Fruit fly (Drosophila melanogaster) whole organism, wandering third instar larva: ENCODE data around the gene lwr.

Experiments
- Abd-B ChIP-seq: fragments of >200 bp; optimal IDR thresholded peaks from 2 replicates; lab custom pipeline; 2017; ENCODE audit warnings: missing biosample characterization, missing genetic modification characterization
- CG32264 ChIP-seq: fragments of 200-800 bp; sonication (Bioruptor generic); optimal IDR thresholded peaks from 2 replicates; lab custom pipeline; 2016; ENCODE audit warnings: missing biosample characterization, missing genetic modification characterization
- CG9705 ChIP-seq: fragments of 200-800 bp; sonication (Bioruptor generic); optimal IDR thresholded peaks from 2 replicates; lab custom pipeline; 2018; ENCODE audit warnings: missing biosample characterization, mild to moderate bottlenecking, missing genetic modification characterization
- CrebA ChIP-seq: fragments of 200-800 bp; sonication (Bioruptor generic); optimal IDR thresholded peaks from 2 replicates; lab custom pipeline; 2016; ENCODE audit warnings: missing biosample characterization, mild to moderate bottlenecking, missing genetic modification characterization, borderline replicate concordance
- Dfd ChIP-seq: fragments of >200 bp; optimal IDR thresholded peaks from 2 replicates; lab custom pipeline; 2017; ENCODE audit warnings: missing biosample characterization, missing genetic modification characterization
- Dif ChIP-seq: fragments of 200-275, 200-300 bp; sonication (Bioruptor generic); optimal IDR thresholded peaks from 2 replicates; lab custom pipeline; 2018; ENCODE audit warnings: missing biosample characterization, missing genetic modification characterization; ENCODE audit not compliant: partially characterized antibody
- GATAd ChIP-seq: sonication (Bioruptor generic); optimal IDR thresholded peaks from 2 replicates; lab custom pipeline; 2016; ENCODE audit warnings: missing biosample characterization, missing genetic modification characterization
- HLH106 ChIP-seq: fragments of 200-800 bp; optimal IDR thresholded peaks from 3 replicates; lab custom pipeline; 2019; ENCODE audit warnings: missing biosample characterization, mild to moderate bottlenecking, missing genetic modification characterization, moderate library complexity
- Hnf4 ChIP-seq: fragments of 200-800 bp; sonication (Bioruptor generic); optimal IDR thresholded peaks from 2 replicates; lab custom pipeline; 2016; ENCODE audit warnings: missing biosample characterization, mild to moderate bottlenecking, missing genetic modification characterization
- Hr78 ChIP-seq: fragments of >200 bp; optimal IDR thresholded peaks from 2 replicates; lab custom pipeline; 2017; ENCODE audit warnings: missing biosample characterization, missing genetic modification characterization
- Hr83 ChIP-seq: fragments of 200-300 bp; sonication (Bioruptor generic); optimal IDR thresholded peaks from 2 replicates; lab custom pipeline; 2016; ENCODE audit warnings: missing biosample characterization, mild to moderate bottlenecking, missing genetic modification characterization, moderate library complexity; ENCODE audit not compliant: poor library complexity, severe bottlenecking
- Jra ChIP-seq: sonication (Bioruptor generic); optimal IDR thresholded peaks from 2 replicates; lab custom pipeline; 2016; ENCODE audit warnings: missing biosample characterization, missing genetic modification characterization
- Mio ChIP-seq: sonication (Bioruptor generic); optimal IDR thresholded peaks from 2 replicates; lab custom pipeline; 2016; ENCODE audit warnings: missing biosample characterization, missing genetic modification characterization
- Myc ChIP-seq: fragments of >200 bp; optimal IDR thresholded peaks from 2 replicates; lab custom pipeline; 2017
- N ChIP-seq: fragments of >200 bp; optimal IDR thresholded peaks from 2 replicates; lab custom pipeline; 2018; ENCODE audit warnings: missing biosample characterization, missing external identifiers, missing genetic modification characterization
- OdsH ChIP-seq: fragments of 200-800 bp; sonication (Bioruptor generic); optimal IDR thresholded peaks from 2 replicates; lab custom pipeline; 2016; ENCODE audit warnings: missing biosample characterization, mild to moderate bottlenecking, missing genetic modification characterization
- Rel ChIP-seq, 2 experiments: fragments of 200-800 bp; sonication (Bioruptor generic) in 1 of 2; optimal IDR thresholded peaks; 2 replicates in 1 of 2; 3 replicates in 1 of 2; lab custom pipeline; 2016 to 2019; ENCODE audit warnings: mild to moderate bottlenecking in 2 of 2, missing biosample characterization in 2 of 2, missing genetic modification characterization in 2 of 2, moderate library complexity in 1 of 2
- Sp1 ChIP-seq: fragments of 200-800 bp; sonication (Bioruptor generic); optimal IDR thresholded peaks from 3 replicates; lab custom pipeline; 2019; ENCODE audit warnings: missing biosample characterization, mild to moderate bottlenecking, missing genetic modification characterization, moderate library complexity
- Vsx2 ChIP-seq: fragments of 200-300, 225-300 bp; sonication (Bioruptor generic); optimal IDR thresholded peaks from 2 replicates; lab custom pipeline; 2018; ENCODE audit warnings: missing biosample characterization, missing genetic modification characterization; ENCODE audit not compliant: partially characterized antibody
- br ChIP-seq: fragments of 200-800 bp; sonication (Bioruptor generic); optimal IDR thresholded peaks from 2 replicates; lab custom pipeline; 2016; ENCODE audit warnings: missing biosample characterization, missing genetic modification characterization
- dmrt93B ChIP-seq: fragments of 200-800 bp; sonication (Bioruptor generic); optimal IDR thresholded peaks from 2 replicates; lab custom pipeline; 2018; ENCODE audit warnings: missing biosample characterization, mild to moderate bottlenecking, missing genetic modification characterization
- dsf ChIP-seq: sonication (Bioruptor generic); optimal IDR thresholded peaks from 2 replicates; lab custom pipeline; 2016; ENCODE audit warnings: missing biosample characterization, missing genetic modification characterization, borderline replicate concordance
- ey ChIP-seq: fragments of 200-800 bp; sonication (Bioruptor generic); optimal IDR thresholded peaks from 2 replicates; lab custom pipeline; 2016; ENCODE audit warnings: missing biosample characterization, missing genetic modification characterization
- foxo ChIP-seq, 2 experiments: fragments of 200-800 bp; sonication (Bioruptor generic); optimal IDR thresholded peaks; 2 replicates in 1 of 2; 3 replicates in 1 of 2; lab custom pipeline; 2016 to 2017; ENCODE audit warnings: missing biosample characterization in 2 of 2, missing genetic modification characterization in 2 of 2
- fru ChIP-seq: fragments of 200-800 bp; sonication (Bioruptor generic); optimal IDR thresholded peaks from 3 replicates; lab custom pipeline; 2016; ENCODE audit warnings: missing biosample characterization, mild to moderate bottlenecking, missing genetic modification characterization
- jim ChIP-seq: fragments of 175-275, 200-325 bp; sonication (Bioruptor generic); optimal IDR thresholded peaks from 2 replicates; lab custom pipeline; 2016; ENCODE audit warnings: missing biosample characterization, mild to moderate bottlenecking, missing genetic modification characterization
- lola ChIP-seq: fragments of >200 bp; optimal IDR thresholded peaks from 2 replicates; lab custom pipeline; 2017; ENCODE audit warnings: missing biosample characterization, missing genetic modification characterization
- pan ChIP-seq: fragments of >200 bp; optimal IDR thresholded peaks from 2 replicates; lab custom pipeline; 2017
- psq ChIP-seq: fragments of 200-800 bp; sonication (Bioruptor generic); optimal IDR thresholded peaks from 3 replicates; lab custom pipeline; 2017; ENCODE audit warnings: missing biosample characterization, mild to moderate bottlenecking, missing genetic modification characterization, moderate library complexity
- sage ChIP-seq: fragments of 200-800 bp; sonication (Bioruptor generic); optimal IDR thresholded peaks from 2 replicates; lab custom pipeline; 2016; ENCODE audit warnings: missing biosample characterization, mild to moderate bottlenecking, missing genetic modification characterization
- sv ChIP-seq: fragments of 200-800 bp; sonication (Bioruptor generic); optimal IDR thresholded peaks from 3 replicates; lab custom pipeline; 2016; ENCODE audit warnings: missing biosample characterization, missing genetic modification characterization
- tai ChIP-seq: sonication (Bioruptor generic); optimal IDR thresholded peaks from 2 replicates; lab custom pipeline; 2016; ENCODE audit warnings: missing biosample characterization, missing genetic modification characterization
- usp ChIP-seq: fragments of >200 bp; optimal IDR thresholded peaks from 2 replicates; lab custom pipeline; 2017; ENCODE audit warnings: missing biosample characterization, missing genetic modification characterization
- woc ChIP-seq: sonication (Bioruptor generic); optimal IDR thresholded peaks from 2 replicates; lab custom pipeline; 2016; ENCODE audit warnings: missing biosample characterization, mild to moderate bottlenecking, missing genetic modification characterization

lwr gene

DNA sequence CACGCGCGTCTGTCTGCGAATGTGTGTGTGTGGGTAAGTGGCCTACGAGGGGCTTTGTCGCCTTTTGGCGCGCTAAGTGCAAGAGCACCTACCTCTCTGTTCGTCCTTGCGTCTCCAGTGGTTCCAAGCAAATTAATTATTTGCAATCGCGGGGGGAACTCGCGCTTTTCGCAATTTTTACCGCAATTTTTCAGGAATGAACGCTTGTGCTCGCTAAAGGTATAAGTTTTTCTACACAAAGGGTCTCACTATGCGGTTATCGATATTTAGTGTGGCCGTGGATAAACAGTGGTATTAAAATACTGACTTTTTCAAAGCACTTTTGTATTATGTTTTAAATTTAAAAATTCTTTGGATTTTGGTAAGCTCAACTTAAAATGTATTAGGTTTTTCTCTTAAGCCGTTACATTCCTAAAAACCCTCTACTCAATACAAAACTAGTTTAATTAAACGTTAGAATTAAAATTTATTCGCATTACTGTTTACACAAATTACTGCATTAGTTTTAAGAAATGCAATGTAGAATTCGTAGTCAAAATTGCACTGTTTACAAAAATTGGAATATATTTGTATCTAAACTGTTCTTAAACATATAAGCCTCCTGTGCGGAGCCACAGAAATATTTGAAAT lies at the start of gene lwr:
Gene lwr, minus strand, starts transcription at position 243 of the 630 bp plus-strand sequence.
- TF ChIP-seq foxo (GFP tag; optimal IDR thresholded peaks at IDR 0.05; lab: Kevin White, UChicago), result peak in 1 of 2 experiments; percentile 9
- TF ChIP-seq fru (GFP tag; lab: Kevin White, UChicago), result peak; percentile 5
- no peak for TF ChIP-seq Dfd
- TF ChIP-seq Rel (GFP tag; optimal IDR thresholded peaks at IDR 0.05; lab: Kevin White, UChicago), result no peak
- peak; percentile 30 for TF ChIP-seq Rel (tag; optimal IDR thresholded peaks at IDR 0.05; lab: Kevin White, UChicago)
- TF ChIP-seq pan, result no peak

DNA sequence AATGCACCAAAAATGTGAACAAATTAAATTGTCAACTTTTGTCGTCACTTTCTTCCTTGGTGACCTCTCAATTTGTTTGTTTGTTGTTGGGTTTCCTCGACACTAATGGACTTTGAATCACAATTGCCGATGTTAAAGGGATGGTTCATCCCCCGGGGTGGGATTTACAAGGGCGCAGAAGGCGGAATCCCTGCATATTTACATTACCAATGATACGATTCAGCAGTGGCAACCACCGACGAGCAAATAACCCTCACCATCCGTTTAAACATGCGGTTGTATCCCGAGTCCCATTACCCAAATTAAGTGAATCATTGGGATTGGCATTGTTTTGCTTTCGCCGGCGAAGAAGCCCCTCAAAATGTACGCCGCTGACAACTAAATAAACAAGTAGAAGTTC lies 49.1 kb upstream of the lwr start:
- no peak for TF ChIP-seq sage
- TF ChIP-seq dsf (GFP tag; lab: Kevin White, UChicago), result no peak
- no peak for TF ChIP-seq Mio (GFP tag; lab: Kevin White, UChicago)
- no peak for TF ChIP-seq CrebA (GFP tag; lab: Kevin White, UChicago)
- no peak for TF ChIP-seq foxo (GFP tag; optimal IDR thresholded peaks at IDR 0.05; lab: Kevin White, UChicago)
- no peak for TF ChIP-seq Abd-B (GFP tag; lab: Kevin White, UChicago)
- TF ChIP-seq lola (GFP tag; lab: Kevin White, UChicago), result no peak
- no peak for TF ChIP-seq Myc (lab: Kevin White, UChicago)
- no peak for TF ChIP-seq ey (GFP tag; lab: Kevin White, UChicago)

DNA sequence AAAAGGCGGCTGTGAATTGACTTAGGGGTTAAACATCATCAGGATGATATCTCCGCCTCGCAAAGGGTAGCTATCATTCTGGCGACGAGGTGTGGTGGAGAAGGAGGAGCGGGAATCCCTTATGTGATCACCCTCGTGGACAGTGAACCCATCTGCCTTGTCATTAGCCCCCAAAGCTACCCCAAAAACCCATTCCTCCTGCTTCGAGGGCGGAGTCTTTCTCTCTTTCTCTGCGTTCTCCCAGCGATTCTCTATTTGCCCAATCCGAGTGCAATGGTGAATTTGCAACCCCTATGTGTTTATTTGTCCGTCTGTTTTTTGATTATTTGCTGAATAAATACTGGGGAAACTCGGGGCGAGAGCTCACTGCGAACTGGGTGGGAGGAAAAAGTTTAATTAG lies 42.9 kb upstream of the lwr start:
- TF ChIP-seq usp (GFP tag; lab: Kevin White, UChicago), result no peak
- no peak for TF ChIP-seq HLH106 (tag; lab: Kevin White, UChicago)
- TF ChIP-seq Vsx2 (GFP tag; lab: Kevin White, UChicago), result peak; percentile 41

DNA sequence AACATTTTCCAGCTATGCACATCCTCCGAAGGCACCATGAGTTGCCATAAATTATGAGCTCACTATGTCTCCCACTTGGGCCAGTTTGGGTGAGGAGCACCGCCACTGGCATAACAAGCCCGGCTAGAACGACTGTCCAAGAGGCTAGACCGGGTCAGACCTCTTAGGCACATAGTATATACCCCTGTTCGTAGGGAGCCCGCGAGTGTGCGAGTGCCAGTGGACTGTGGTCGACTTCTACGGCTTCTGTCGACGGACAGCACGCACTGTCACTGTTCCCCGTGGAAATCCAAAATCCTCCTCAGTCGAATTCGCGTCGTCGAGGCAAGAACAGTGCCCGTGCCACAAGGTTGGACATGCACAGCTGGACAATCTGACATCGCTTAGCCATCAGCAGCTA lies 34.8 kb upstream of the lwr start, which contains the start of gene Pph13:
Gene Pph13, plus strand, starts transcription at position 301 of the 400 bp plus-strand sequence.
- TF ChIP-seq Myc (lab: Kevin White, UChicago) (no peak), Abd-B (GFP tag; lab: Kevin White, UChicago) (no peak), N (no peak), dsf (GFP tag; lab: Kevin White, UChicago) (no peak), CG9705 (no peak), Dif (GFP tag; lab: Kevin White, UChicago) (no peak), dmrt93B (GFP tag; lab: Kevin White, UChicago) (no peak), tai (GFP tag; lab: Kevin White, UChicago) (no peak), foxo (GFP tag; optimal IDR thresholded peaks at IDR 0.05; lab: Kevin White, UChicago) (no peak), Sp1 (no peak), sv (GFP tag; lab: Kevin White, UChicago) (no peak), fru (GFP tag; lab: Kevin White, UChicago) (no peak), Hnf4 (GFP tag; lab: Kevin White, UChicago) (no peak)

DNA sequence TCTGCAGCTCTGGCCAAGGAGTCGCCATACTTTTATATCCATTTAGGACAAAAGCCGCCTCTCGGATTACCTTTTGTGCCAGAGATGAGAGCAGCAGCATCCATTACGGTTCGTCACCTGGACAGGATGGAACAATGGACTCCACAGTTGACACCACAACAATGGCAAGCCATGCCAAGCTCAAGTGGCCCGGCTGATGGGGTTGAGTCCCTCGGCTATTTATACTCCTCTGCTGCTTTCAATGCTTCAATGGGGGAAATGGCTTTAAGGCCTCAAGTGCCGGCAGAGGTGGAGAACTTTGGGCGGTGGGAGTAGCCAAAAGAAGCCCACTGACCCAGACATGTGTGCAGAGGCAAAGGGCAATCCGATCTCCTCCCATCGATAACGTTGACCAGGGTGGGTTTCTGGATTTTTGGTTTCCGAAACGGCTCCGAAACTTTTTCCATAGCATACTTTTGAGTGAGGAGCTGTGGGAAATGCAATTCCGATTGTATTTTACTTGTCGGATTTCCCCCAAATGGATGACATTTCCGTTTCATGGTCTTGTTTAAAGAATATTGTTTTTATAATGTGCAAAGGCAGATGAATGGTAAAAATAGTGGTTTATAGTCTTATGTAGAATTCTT lies 34.3 kb upstream of the lwr start, which contains the start of gene Ptth:
Gene Ptth, minus strand, starts transcription at position 338 of the 626 bp plus-strand sequence.
- TF ChIP-seq Myc (lab: Kevin White, UChicago), result peak; percentile 73
- no peak for TF ChIP-seq Rel (GFP tag; optimal IDR thresholded peaks at IDR 0.05; lab: Kevin White, UChicago)
- no peak for TF ChIP-seq Rel (tag; optimal IDR thresholded peaks at IDR 0.05; lab: Kevin White, UChicago)
- TF ChIP-seq, all 38 proteins: peak for 1

DNA sequence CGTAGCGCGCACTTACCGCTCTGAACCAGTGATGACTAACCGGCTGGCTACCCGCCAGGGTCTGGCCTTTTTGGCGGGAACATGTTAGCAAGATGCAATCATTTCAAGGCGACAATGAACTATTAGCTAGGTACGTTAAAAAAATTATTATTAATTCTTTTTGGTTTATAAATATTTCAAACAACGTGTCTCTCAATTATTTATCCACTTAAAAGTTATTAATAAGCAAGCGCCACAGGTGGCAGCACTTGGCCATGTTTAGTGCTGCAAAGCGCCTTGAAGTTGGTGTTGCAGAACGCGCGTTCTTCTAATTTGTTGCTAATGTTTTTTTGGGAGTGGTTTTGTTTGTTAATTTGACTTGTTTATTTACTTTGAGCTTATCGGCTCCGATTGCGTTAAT lies 31.8 kb upstream of the lwr start, which contains the start of the genes Ipk2 and cold:
Gene Ipk2, minus strand, starts transcription at position 39 of the 400 bp plus-strand sequence.
Gene cold, plus strand, starts transcription at position 66 of the 400 bp plus-strand sequence.
- no peak for TF ChIP-seq sage
- TF ChIP-seq Hr78 (GFP tag; lab: Kevin White, UChicago), result no peak
- peak; percentile 94 for TF ChIP-seq woc (GFP tag; lab: Kevin White, UChicago)
- TF ChIP-seq ey (GFP tag; lab: Kevin White, UChicago), result peak; percentile 78
- peak; percentile 73 for TF ChIP-seq psq (GFP tag; lab: Kevin White, UChicago)
- TF ChIP-seq OdsH (GFP tag; lab: Kevin White, UChicago), result peak; percentile 81
- TF ChIP-seq tai (GFP tag; lab: Kevin White, UChicago), result no peak
- no peak for TF ChIP-seq Jra (GFP tag; lab: Kevin White, UChicago)
- TF ChIP-seq sv (GFP tag; lab: Kevin White, UChicago), result peak; percentile 92
- TF ChIP-seq dmrt93B (GFP tag; lab: Kevin White, UChicago), result no peak
- peak; percentile 89 for TF ChIP-seq fru (GFP tag; lab: Kevin White, UChicago)
- no peak for TF ChIP-seq GATAd (GFP tag; lab: Kevin White, UChicago)
- TF ChIP-seq CG9705, result peak; percentile 80
- TF ChIP-seq CrebA (GFP tag; lab: Kevin White, UChicago), result no peak
- no peak for TF ChIP-seq jim (GFP tag; lab: Kevin White, UChicago)
- peak; percentile 62 for TF ChIP-seq CG32264 (GFP tag; lab: Kevin White, UChicago)
- TF ChIP-seq N, result no peak
- TF ChIP-seq Sp1, result peak; percentile 84
- peak; percentile 87 for TF ChIP-seq HLH106 (tag; lab: Kevin White, UChicago)
- TF ChIP-seq Mio (GFP tag; lab: Kevin White, UChicago), result peak; percentile 64
- peak in 1 of 2 experiments; percentile 89 for TF ChIP-seq foxo (GFP tag; optimal IDR thresholded peaks at IDR 0.05; lab: Kevin White, UChicago)
- TF ChIP-seq Dif (GFP tag; lab: Kevin White, UChicago), result no peak
- TF ChIP-seq Hr83 (GFP tag; lab: Kevin White, UChicago), result peak; percentile 69
- TF ChIP-seq Hnf4 (GFP tag; lab: Kevin White, UChicago), result no peak
- TF ChIP-seq Abd-B (GFP tag; lab: Kevin White, UChicago), result no peak
- no peak for TF ChIP-seq lola (GFP tag; lab: Kevin White, UChicago)
- peak; percentile 87 for TF ChIP-seq br (GFP tag; lab: Kevin White, UChicago)
